Worm (Caenorhabditis elegans) whole organism, L4 larva: ENCODE measurements around the gene nas-39.

Experiments used
- F49E8.2 ChIP-seq: sonication (generic microtip); optimal IDR thresholded peaks from 2 replicates; lab custom pipeline; 2016; ENCODE audit warnings: missing compliant biosample characterization, mild to moderate bottlenecking, missing genetic modification characterization, borderline replicate concordance
- R02D3.7 ChIP-seq: fragments of 150-350 bp; sonication (generic microtip); optimal IDR thresholded peaks from 3 replicates; lab custom pipeline; 2014; ENCODE audit warnings: missing biosample characterization, missing genetic modification characterization
- T26A8.4 ChIP-seq: fragments of 200-800 bp; sonication (Bioruptor generic); IDR thresholded peaks from 2 replicates; pipeline ENCODE4 v1.3.6; 2022; ENCODE audit warnings: missing genetic modification characterization, missing compliant biosample characterization
- Y105C5A.15 ChIP-seq: fragments of 200-800 bp; sonication (Bioruptor generic); IDR thresholded peaks from 2 replicates; pipeline ENCODE4 v1.3.6; 2022; ENCODE audit warnings: missing genetic modification characterization, missing compliant biosample characterization
- aha-1 ChIP-seq: fragments of 150-350 bp; peaks from one replicate; lab custom pipeline; 2014; ENCODE audit warnings: missing biosample characterization, missing genetic modification characterization
- aly-2 ChIP-seq: sonication (generic microtip); optimal IDR thresholded peaks from 2 replicates; lab custom pipeline; 2018; ENCODE audit warnings: missing biosample characterization, missing genetic modification characterization
- attf-4 ChIP-seq: sonication (generic microtip); optimal IDR thresholded peaks from 3 replicates; lab custom pipeline; 2017; ENCODE audit warnings: missing biosample characterization, missing genetic modification characterization
- ceh-32 ChIP-seq: sonication (generic microtip); optimal IDR thresholded peaks from 2 replicates; lab custom pipeline; 2016; ENCODE audit warnings: mild to moderate bottlenecking, missing genetic modification characterization, missing compliant biosample characterization; ENCODE audit not compliant: poor library complexity
- ceh-62 ChIP-seq: sonication (generic microtip); optimal IDR thresholded peaks from 2 replicates; lab custom pipeline; 2017; ENCODE audit warnings: missing biosample characterization, missing genetic modification characterization
- cey-2 ChIP-seq: sonication (generic microtip); optimal IDR thresholded peaks from 3 replicates; lab custom pipeline; 2017; ENCODE audit warnings: missing genetic modification characterization, mild to moderate bottlenecking, missing compliant biosample characterization, antibody characterized with exemption, borderline replicate concordance; ENCODE audit not compliant: insufficient read depth
- daf-19 ChIP-seq: fragments of 200-800 bp; sonication (Bioruptor generic); conservative IDR thresholded peaks from 2 replicates; pipeline ENCODE4 v1.3.6; 2022; ENCODE audit warnings: missing genetic modification characterization, missing compliant biosample characterization
- dmd-6 ChIP-seq: fragments of 200-800 bp; sonication (Bioruptor generic); IDR thresholded peaks from 2 replicates; pipeline ENCODE4 v1.3.6; 2022; ENCODE audit warnings: missing genetic modification reagents, missing genetic modification characterization, missing compliant biosample characterization
- dmd-9 ChIP-seq: fragments of 200-800 bp; sonication (Bioruptor generic); IDR thresholded peaks from 2 replicates; pipeline ENCODE4 v1.3.6; 2022; ENCODE audit warnings: missing genetic modification reagents, missing genetic modification characterization, missing compliant biosample characterization
- dve-1 ChIP-seq: sonication (generic microtip); optimal IDR thresholded peaks from 2 replicates; lab custom pipeline; 2017; ENCODE audit warnings: antibody characterized with exemption, mild to moderate bottlenecking, missing genetic modification characterization, missing compliant biosample characterization; ENCODE audit not compliant: insufficient read depth
- gei-8 ChIP-seq: fragments of 200-800 bp; sonication (Bioruptor generic); optimal IDR thresholded peaks from 2 replicates; lab custom pipeline; 2018; ENCODE audit warnings: mild to moderate bottlenecking, missing genetic modification characterization, missing compliant biosample characterization
- hlh-11 ChIP-seq: fragments of 200-800 bp; sonication (Bioruptor generic); optimal IDR thresholded peaks from 2 replicates; lab custom pipeline; 2018; ENCODE audit warnings: mild to moderate bottlenecking, missing genetic modification characterization, missing compliant biosample characterization
- lim-7 ChIP-seq: fragments of 200-800 bp; sonication (Bioruptor generic); IDR thresholded peaks from 2 replicates; pipeline ENCODE4 v1.3.6; 2022; ENCODE audit warnings: missing genetic modification characterization, missing compliant biosample characterization
- lin-1 ChIP-seq: fragments of 200-800 bp; sonication (Bioruptor generic); IDR thresholded peaks from 2 replicates; pipeline ENCODE4 v1.3.6; 2022; ENCODE audit warnings: missing genetic modification reagents, missing genetic modification characterization, missing compliant biosample characterization
- lin-38 ChIP-seq: fragments of 200-800 bp; sonication (Bioruptor generic); IDR thresholded peaks from 2 replicates; pipeline ENCODE4 v1.3.6; 2022; ENCODE audit warnings: missing genetic modification reagents, missing genetic modification characterization, missing compliant biosample characterization
- lin-39 ChIP-seq: fragments of 150-350 bp; optimal IDR thresholded peaks from 2 replicates; lab custom pipeline; 2014; ENCODE audit warnings: missing biosample characterization, missing genetic modification reagents, missing genetic modification characterization
- lir-3 ChIP-seq: sonication (generic microtip); optimal IDR thresholded peaks from 2 replicates; lab custom pipeline; 2016; ENCODE audit warnings: mild to moderate bottlenecking, missing genetic modification characterization, missing compliant biosample characterization
- lsy-2 ChIP-seq, 2 experiments: fragments of 150-350 bp in 1 of 2; sonication (generic microtip) in 1 of 2; optimal IDR thresholded peaks; 2 replicates each; lab custom pipeline; 2014 to 2017; ENCODE audit warnings: missing biosample characterization in 2 of 2, missing genetic modification characterization in 2 of 2
- mxl-2 ChIP-seq: fragments of 200-800 bp; sonication (Bioruptor generic); conservative IDR thresholded peaks from 2 replicates; pipeline ENCODE4 v1.3.6; 2022; ENCODE audit warnings: missing genetic modification reagents, missing genetic modification characterization, missing compliant biosample characterization
- nhr-10 ChIP-seq: fragments of 150-350 bp; optimal IDR thresholded peaks from 2 replicates; lab custom pipeline; 2014; ENCODE audit warnings: missing biosample characterization, missing genetic modification characterization
- nhr-11 ChIP-seq: fragments of 150-350 bp; optimal IDR thresholded peaks from 2 replicates; lab custom pipeline; 2014; ENCODE audit warnings: missing biosample characterization, missing genetic modification characterization
- nhr-237 ChIP-seq: sonication (generic microtip); optimal IDR thresholded peaks from 2 replicates; lab custom pipeline; 2017; ENCODE audit warnings: missing biosample characterization, missing genetic modification characterization
- nhr-28 ChIP-seq: fragments of 150-350 bp; optimal IDR thresholded peaks from 2 replicates; lab custom pipeline; 2014; ENCODE audit warnings: missing biosample characterization, missing genetic modification characterization
- nhr-41 ChIP-seq: fragments of 200-800 bp; sonication (Bioruptor generic); IDR thresholded peaks from 2 replicates; pipeline ENCODE4 v1.3.6; 2022; ENCODE audit warnings: missing genetic modification reagents, missing genetic modification characterization, missing compliant biosample characterization
- nhr-42 ChIP-seq: fragments of 200-800 bp; sonication (Bioruptor generic); IDR thresholded peaks from 2 replicates; pipeline ENCODE4 v1.3.6; 2022; ENCODE audit warnings: missing genetic modification characterization, missing compliant biosample characterization
- pha-4 ChIP-seq, 2 experiments: fragments of 150-350 bp in 1 of 2; fragments of 200-800 bp in 1 of 2; sonication (Bioruptor generic) in 1 of 2; IDR thresholded peaks in 1 of 2; optimal IDR thresholded peaks in 1 of 2; 2 replicates each; pipeline versions ENCODE4 v1.3.6 to Lab custom; 2014 to 2022; ENCODE audit warnings: missing genetic modification characterization in 2 of 2, missing genetic modification reagents in 2 of 2, missing biosample characterization in 1 of 2, missing compliant biosample characterization in 1 of 2
- pqm-1 ChIP-seq: sonication (generic microtip); optimal IDR thresholded peaks from 2 replicates; lab custom pipeline; 2017; ENCODE audit warnings: missing biosample characterization, missing genetic modification characterization
- rbr-2 ChIP-seq: sonication (generic microtip); optimal IDR thresholded peaks from 2 replicates; lab custom pipeline; 2016; ENCODE audit warnings: missing genotype, missing genetic modification characterization, missing compliant biosample characterization
- skn-1 ChIP-seq: fragments of 150-350 bp; optimal IDR thresholded peaks from 2 replicates; lab custom pipeline; 2014; ENCODE audit warnings: missing biosample characterization, missing genetic modification characterization
- snpc-1.2 ChIP-seq: fragments of 200-800 bp; sonication (Bioruptor generic); IDR thresholded peaks from 2 replicates; pipeline ENCODE4 v1.3.6; 2022; ENCODE audit warnings: missing genetic modification reagents, missing genetic modification characterization, missing compliant biosample characterization
- spr-3 ChIP-seq: fragments of 200-800 bp; sonication (Bioruptor generic); optimal IDR thresholded peaks from 2 replicates; lab custom pipeline; 2018; ENCODE audit warnings: mild to moderate bottlenecking, missing genetic modification characterization, missing compliant biosample characterization
- tag-97 ChIP-seq: fragments of 200-800 bp; sonication (Bioruptor generic); IDR thresholded peaks from 2 replicates; pipeline ENCODE4 v1.3.6; 2022; ENCODE audit warnings: missing genetic modification characterization, missing compliant biosample characterization
- unc-39 ChIP-seq: sonication (generic microtip); optimal IDR thresholded peaks from 2 replicates; lab custom pipeline; 2017; ENCODE audit warnings: missing biosample characterization, missing genetic modification characterization
- unc-62 ChIP-seq, 3 experiments: fragments of 150-350 bp in 1 of 3; sonication (generic microtip); optimal IDR thresholded peaks in 2 of 3; peaks in 1 of 3; 1 replicate in 1 of 3; 2 replicates in 2 of 3; lab custom pipeline; 2014 to 2017; ENCODE audit warnings: missing biosample characterization in 3 of 3, missing genetic modification characterization in 3 of 3, missing genetic modification reagents in 3 of 3, missing genotype in 1 of 3
- zfp-2 ChIP-seq: sonication (generic microtip); optimal IDR thresholded peaks from 2 replicates; lab custom pipeline; 2016; ENCODE audit warnings: mild to moderate bottlenecking, missing genetic modification characterization, missing compliant biosample characterization
- zip-11 ChIP-seq: fragments of 200-800 bp; sonication (Bioruptor generic); IDR thresholded peaks from 2 replicates; pipeline ENCODE4 v1.3.6; 2022; ENCODE audit warnings: missing genetic modification characterization, missing compliant biosample characterization
- zip-2 ChIP-seq: fragments of 150-350 bp; optimal IDR thresholded peaks from 2 replicates; lab custom pipeline; 2014; ENCODE audit warnings: missing biosample characterization, missing genetic modification characterization

nas-39 gene

DNA sequence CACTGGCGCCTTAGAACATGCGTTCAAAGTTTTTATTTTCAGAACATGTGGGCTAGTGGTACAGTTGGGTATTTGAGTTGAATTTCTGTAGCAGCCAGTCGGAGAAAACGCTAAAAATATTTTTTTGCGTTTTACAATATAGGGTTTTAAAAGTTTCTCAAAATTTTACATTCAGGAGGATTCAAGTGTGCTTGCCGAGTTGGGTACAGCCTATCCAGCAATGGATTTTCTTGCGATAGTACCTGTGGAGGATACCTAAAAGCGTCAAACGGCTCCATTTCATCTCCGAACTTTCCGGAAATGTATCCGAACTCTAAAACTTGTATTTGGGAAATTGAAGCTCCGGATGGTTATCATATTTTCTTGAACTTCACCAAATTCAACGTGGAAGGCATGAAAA is 9.4 kb downstream of the nas-39 start:
- TF ChIP-seq mxl-2 = no peak
- peak in 1 of 2 experiments; percentile 92 for TF ChIP-seq unc-62 (GFP tag; optimal IDR thresholded peaks at IDR 0.05 in 1 of 2; lab: Kevin White, UChicago)
- TF ChIP-seq unc-62 (tag; optimal IDR thresholded peaks at IDR 0.05; lab: Kevin White, UChicago) = no peak
- no peak for TF ChIP-seq R02D3.7 (tag; lab: Kevin White, UChicago)
- TF ChIP-seq nhr-237 (tag; lab: Kevin White, UChicago) = no peak
- TF ChIP-seq dmd-6 (GFP tag; lab: Robert Waterston, UW) = no peak

DNA sequence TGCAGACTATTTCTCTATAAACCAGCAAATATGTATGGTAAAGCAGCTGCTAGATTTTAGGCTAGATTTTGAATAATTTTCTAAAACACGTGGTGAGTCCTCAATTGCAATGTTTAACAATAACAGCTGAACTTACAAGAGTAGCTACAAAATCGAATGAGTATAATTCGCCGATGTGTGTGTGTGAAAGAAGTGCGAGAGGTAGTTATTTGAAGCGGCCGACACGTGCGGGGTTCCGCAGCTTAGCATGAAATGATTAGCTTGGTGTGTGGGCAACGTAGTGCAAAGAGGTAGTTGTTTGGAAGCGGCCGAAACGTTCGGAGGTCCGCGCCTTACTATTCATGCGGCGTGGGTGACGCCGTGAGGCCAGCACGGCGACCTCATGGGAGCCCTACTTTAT is 12.1 kb downstream of the nas-39 start:
- TF ChIP-seq dve-1 (tag; lab: Kevin White, UChicago) = no peak
- no peak for TF ChIP-seq zfp-2 (tag; lab: Kevin White, UChicago)
- TF ChIP-seq nhr-10 = no peak
- TF ChIP-seq rbr-2 (tag; lab: Kevin White, UChicago) = no peak
- TF ChIP-seq aha-1 (tag; lab: Kevin White, UChicago) = peak; percentile 8

DNA sequence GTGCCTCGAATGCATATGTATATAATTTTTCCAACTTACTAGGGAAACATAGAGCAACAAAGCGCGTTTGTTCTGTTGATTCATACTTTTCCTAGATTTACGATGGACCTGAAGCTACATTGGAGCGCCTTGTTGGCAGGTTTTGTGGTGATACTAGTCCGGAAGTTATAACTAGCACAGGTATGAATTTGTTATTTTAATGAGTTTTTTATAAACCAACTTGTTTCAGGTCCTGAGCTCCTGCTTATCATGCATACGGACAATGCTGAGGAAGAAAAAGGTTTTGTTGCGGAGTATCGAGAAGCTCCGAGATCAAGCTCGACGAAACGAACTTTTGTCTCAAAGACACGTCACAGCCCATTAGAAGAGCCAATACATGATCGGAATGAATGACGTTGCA is 14.0 kb downstream of the nas-39 start, which contains the start of gene F38E9.1:
Gene F38E9.1, plus strand, starts transcription at position 301 of the 400 bp plus-strand sequence.
- TF ChIP-seq zip-2 (no peak), spr-3 (GFP tag; lab: Kevin White, UChicago) (no peak), attf-4 (tag; lab: Kevin White, UChicago) (no peak), tag-97 (GFP tag; lab: Robert Waterston, UW) (no peak), aha-1 (tag; lab: Kevin White, UChicago) (no peak), snpc-1.2 (no peak), nhr-11 (no peak), lin-38 (no peak), F49E8.2 (tag; lab: Kevin White, UChicago) (no peak), nhr-28 (tag; lab: Kevin White, UChicago) (no peak), T26A8.4 (GFP tag; lab: Robert Waterston, UW) (no peak), Y105C5A.15 (GFP tag; lab: Robert Waterston, UW) (no peak), lin-39 (tag; lab: Kevin White, UChicago) (no peak), zip-11 (GFP tag; lab: Robert Waterston, UW) (no peak), ceh-62 (tag; lab: Kevin White, UChicago) (no peak), rbr-2 (tag; lab: Kevin White, UChicago) (no peak), pqm-1 (tag; lab: Kevin White, UChicago) (no peak)

DNA sequence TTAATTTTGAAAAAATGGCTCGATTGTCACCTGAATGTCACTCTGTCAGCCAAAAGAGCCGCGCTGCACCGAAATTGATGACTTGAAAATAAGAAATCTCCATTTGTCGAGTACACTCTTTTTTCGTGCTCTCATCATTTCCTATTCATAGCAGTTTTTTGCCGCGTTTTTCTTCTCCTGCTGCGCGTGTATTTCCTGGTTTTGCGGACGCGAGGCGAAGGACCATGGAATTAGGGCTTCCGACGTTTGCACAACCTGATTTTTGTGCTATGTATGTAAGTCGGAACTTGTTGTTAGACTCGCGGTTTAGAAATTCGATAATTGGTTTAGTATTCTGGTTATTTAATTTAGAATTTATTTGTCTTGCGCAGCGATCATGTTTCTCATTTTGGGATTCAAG is 23.5 kb downstream of the nas-39 start:
- TF ChIP-seq aly-2 (tag; lab: Kevin White, UChicago) = no peak
- no peak for TF ChIP-seq ceh-62 (tag; lab: Kevin White, UChicago)
- peak; percentile 57 for TF ChIP-seq aha-1 (tag; lab: Kevin White, UChicago)
- no peak for TF ChIP-seq skn-1 (tag; lab: Kevin White, UChicago)
- TF ChIP-seq pha-4 (GFP tag; IDR thresholded peaks at IDR 0.05; lab: Robert Waterston, UW) = no peak
- TF ChIP-seq pha-4 (tag; optimal IDR thresholded peaks at IDR 0.05; lab: Kevin White, UChicago) = no peak
- TF ChIP-seq lir-3 = no peak

DNA sequence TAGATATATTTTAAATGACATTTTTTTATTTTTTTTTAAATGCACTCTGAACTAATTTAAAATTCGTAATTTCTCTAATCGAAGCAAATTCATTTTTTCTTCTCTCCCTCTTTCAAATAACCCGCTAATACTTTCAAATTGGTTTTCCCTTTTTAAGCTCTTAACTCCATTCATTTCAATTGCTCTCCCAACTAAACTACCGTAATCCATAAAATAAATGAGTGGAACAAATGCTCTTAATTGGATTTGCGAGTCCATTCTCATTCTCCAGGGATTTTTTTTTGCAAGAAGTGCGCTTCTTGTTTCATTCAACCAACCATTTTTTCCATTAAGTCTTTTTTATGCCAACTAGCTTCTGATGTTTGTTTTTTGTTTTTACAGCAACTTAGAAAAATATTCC is 24.3 kb downstream of the nas-39 start:
- no peak for TF ChIP-seq zip-11 (GFP tag; lab: Robert Waterston, UW)
- TF ChIP-seq hlh-11 (tag; lab: Kevin White, UChicago) = no peak
- TF ChIP-seq ceh-32 (tag; lab: Kevin White, UChicago) = peak; percentile 21
- no peak for TF ChIP-seq gei-8 (GFP tag; lab: Kevin White, UChicago)
- no peak for TF ChIP-seq cey-2 (tag; lab: Kevin White, UChicago)
- no peak for TF ChIP-seq daf-19 (GFP tag; lab: Robert Waterston, UW)
- no peak for TF ChIP-seq nhr-10
- TF ChIP-seq lsy-2 (tag; optimal IDR thresholded peaks at IDR 0.05; lab: Kevin White, UChicago) = peak in 1 of 2 experiments; percentile 57
- no peak for TF ChIP-seq unc-39 (tag; lab: Kevin White, UChicago)
- TF ChIP-seq nhr-41 (GFP tag; lab: Robert Waterston, UW) = no peak
- no peak for TF ChIP-seq nhr-42
- TF ChIP-seq dmd-9 (GFP tag; lab: Robert Waterston, UW) = no peak
- no peak for TF ChIP-seq lim-7 (GFP tag; lab: Robert Waterston, UW)
- no peak for TF ChIP-seq lin-1 (GFP tag; lab: Robert Waterston, UW)
- TF ChIP-seq, all 104 proteins: peak for 2
